Fruit fly (Drosophila melanogaster) whole organism, embryonic: ENCODE results near the gene CG14868.

Experiments
- Bdp1 ChIP-seq: fragments of 200-800 bp; sonication (Bioruptor generic); optimal IDR thresholded peaks from 3 replicates; lab custom pipeline; 2016; ENCODE audit warnings: missing biosample characterization, missing genetic modification characterization
- CG10209 ChIP-seq: fragments of 200-800 bp; sonication (Bioruptor generic); optimal IDR thresholded peaks from 3 replicates; lab custom pipeline; 2017; ENCODE audit warnings: missing biosample characterization, mild to moderate bottlenecking, missing genetic modification characterization, missing genetic modification reagents
- CG11247 ChIP-seq: fragments of 200-800 bp; sonication (Bioruptor generic); IDR thresholded peaks from 2 replicates; pipeline ENCODE4 v1.3.6; 2022; ENCODE audit warnings: missing biosample characterization, missing genetic modification characterization
- CG12071 ChIP-seq: fragments of 200-800 bp; sonication (Bioruptor generic); optimal IDR thresholded peaks from 3 replicates; lab custom pipeline; 2018; ENCODE audit warnings: missing biosample characterization, mild to moderate bottlenecking, missing genetic modification characterization
- CG12155 ChIP-seq: fragments of 200-800 bp; sonication (Bioruptor generic); optimal IDR thresholded peaks from 3 replicates; lab custom pipeline; 2016; ENCODE audit warnings: missing biosample characterization, missing genetic modification characterization
- CG15514 ChIP-seq: fragments of 200-800 bp; sonication (Bioruptor generic); optimal IDR thresholded peaks from 3 replicates; lab custom pipeline; 2017; ENCODE audit warnings: missing biosample characterization, missing genetic modification characterization, mild to moderate bottlenecking, moderate library complexity, missing genetic modification reagents
- CG1602 ChIP-seq: fragments of 200-800 bp; sonication (Bioruptor generic); optimal IDR thresholded peaks from 3 replicates; lab custom pipeline; 2016; ENCODE audit warnings: missing biosample characterization, missing genetic modification characterization
- CG16779 ChIP-seq: fragments of 200-800 bp; sonication (Bioruptor generic); IDR thresholded peaks from 2 replicates; pipeline ENCODE4 v1.3.6; 2022; ENCODE audit warnings: missing biosample characterization, missing genetic modification characterization
- CG17829 ChIP-seq: fragments of 200-800 bp; optimal IDR thresholded peaks from 2 replicates; lab custom pipeline; 2019; ENCODE audit warnings: missing biosample characterization, mild to moderate bottlenecking, missing genetic modification characterization, moderate library complexity
- CG2120 ChIP-seq: fragments of 200-800 bp; sonication (Bioruptor generic); optimal IDR thresholded peaks from 3 replicates; lab custom pipeline; 2016; ENCODE audit warnings: missing biosample characterization, missing genetic modification characterization
- CG3065 ChIP-seq: fragments of 200-800 bp; sonication (Bioruptor generic); optimal IDR thresholded peaks from 2 replicates; lab custom pipeline; 2016; ENCODE audit warnings: missing biosample characterization, missing genetic modification characterization
- CG3281 ChIP-seq: fragments of 200-800 bp; sonication (Bioruptor generic); optimal IDR thresholded peaks from 3 replicates; lab custom pipeline; 2017; ENCODE audit warnings: missing biosample characterization, mild to moderate bottlenecking, missing genetic modification characterization
- CG3847 ChIP-seq: fragments of 200-800 bp; sonication (Bioruptor generic); IDR thresholded peaks from 2 replicates; pipeline ENCODE4 v1.3.6; 2022; ENCODE audit warnings: missing biosample characterization, missing genetic modification characterization
- CG6813 ChIP-seq: fragments of 200-800 bp; sonication (Bioruptor generic); optimal IDR thresholded peaks from 2 replicates; lab custom pipeline; 2017; ENCODE audit warnings: missing biosample characterization, missing genetic modification characterization, mild to moderate bottlenecking, moderate library complexity, missing genetic modification reagents
- CG7963 ChIP-seq: fragments of 200-800 bp; sonication (Bioruptor generic); IDR thresholded peaks from 3 replicates; pipeline ENCODE4 v1.3.6; 2022; ENCODE audit warnings: missing biosample characterization, missing genetic modification characterization; ENCODE audit not compliant: partially characterized antibody
- CG7987 ChIP-seq: fragments of 200-800 bp; sonication (Bioruptor generic); optimal IDR thresholded peaks from 2 replicates; lab custom pipeline; 2018; ENCODE audit warnings: missing biosample characterization, mild to moderate bottlenecking, missing genetic modification characterization, moderate library complexity
- CG8281 ChIP-seq: fragments of 200-800 bp; sonication (Bioruptor generic); optimal IDR thresholded peaks from 2 replicates; lab custom pipeline; 2018; ENCODE audit warnings: missing biosample characterization, mild to moderate bottlenecking, missing genetic modification characterization, moderate library complexity
- CG8359 ChIP-seq: fragments of 200-800 bp; sonication (Bioruptor generic); optimal IDR thresholded peaks from 2 replicates; lab custom pipeline; 2017; ENCODE audit warnings: missing biosample characterization, mild to moderate bottlenecking, missing genetic modification characterization, borderline replicate concordance
- CG9437 ChIP-seq: fragments of 200-800 bp; sonication (Bioruptor generic); optimal IDR thresholded peaks from 2 replicates; lab custom pipeline; 2018; ENCODE audit warnings: missing biosample characterization, mild to moderate bottlenecking, missing genetic modification characterization
- D19B ChIP-seq: fragments of 200-800 bp; sonication (Bioruptor generic); optimal IDR thresholded peaks from 2 replicates; lab custom pipeline; 2017; ENCODE audit warnings: missing biosample characterization, mild to moderate bottlenecking, missing genetic modification characterization
- E2f1 ChIP-seq: fragments of 200-800 bp; sonication (Bioruptor generic); IDR thresholded peaks from 2 replicates; pipeline ENCODE4 v1.3.6; 2022; ENCODE audit warnings: missing biosample characterization, missing genetic modification characterization
- E2f2 ChIP-seq: fragments of 200-800 bp; sonication (Bioruptor generic); IDR thresholded peaks from 2 replicates; pipeline ENCODE4 v1.3.6; 2022; ENCODE audit warnings: missing biosample characterization, missing genetic modification characterization
- ERR ChIP-seq: fragments of 200-800 bp; sonication (Bioruptor generic); optimal IDR thresholded peaks from 2 replicates; lab custom pipeline; 2016; ENCODE audit warnings: missing biosample characterization, missing genetic modification characterization
- Ets65A ChIP-seq: fragments of 200-800 bp; sonication (Bioruptor generic); peaks from one replicate; lab custom pipeline; 2016; ENCODE audit warnings: missing biosample characterization, missing genetic modification characterization
- Fer2 ChIP-seq: fragments of 200-800 bp; sonication (Bioruptor generic); optimal IDR thresholded peaks from 2 replicates; lab custom pipeline; 2018; ENCODE audit warnings: missing biosample characterization, mild to moderate bottlenecking, missing genetic modification characterization, moderate library complexity
- Gsc ChIP-seq: fragments of 200-800 bp; sonication (Bioruptor generic); IDR thresholded peaks from 2 replicates; pipeline ENCODE4 v1.3.6; 2022; ENCODE audit warnings: missing biosample characterization, missing genetic modification characterization
- H15 ChIP-seq: fragments of 200-800 bp; sonication (Bioruptor generic); IDR thresholded peaks from 3 replicates; pipeline ENCODE4 v1.3.6; 2022; ENCODE audit warnings: missing biosample characterization, missing genetic modification characterization
- HLH54F ChIP-seq: fragments of 200-800 bp; sonication (Bioruptor generic); optimal IDR thresholded peaks from 3 replicates; lab custom pipeline; 2016; ENCODE audit warnings: missing biosample characterization, missing genetic modification characterization
- Jarid2 ChIP-seq: fragments of 200-800 bp; sonication (Bioruptor generic); optimal IDR thresholded peaks from 3 replicates; lab custom pipeline; 2017; ENCODE audit warnings: mild to moderate bottlenecking, missing biosample characterization, missing genetic modification reagents, missing genetic modification characterization
- Mad ChIP-seq: fragments of 200-800 bp; sonication (Bioruptor generic); optimal IDR thresholded peaks from 2 replicates; lab custom pipeline; 2016; ENCODE audit warnings: missing biosample characterization, missing genetic modification characterization
- PHDP ChIP-seq: fragments of 200-800 bp; sonication (Bioruptor generic); optimal IDR thresholded peaks from 3 replicates; lab custom pipeline; 2018; ENCODE audit warnings: missing biosample characterization, mild to moderate bottlenecking, missing genetic modification characterization, moderate library complexity
- amos ChIP-seq: fragments of 200-800 bp; sonication (Bioruptor generic); IDR thresholded peaks from 2 replicates; pipeline ENCODE4 v1.3.6; 2022; ENCODE audit warnings: missing biosample characterization, missing genetic modification characterization; ENCODE audit not compliant: partially characterized antibody
- bowl ChIP-seq: fragments of 200-800 bp; sonication (Bioruptor generic); IDR thresholded peaks from 2 replicates; pipeline ENCODE4 v1.3.6; 2022; ENCODE audit warnings: missing biosample characterization, missing genetic modification characterization
- chinmo ChIP-seq: fragments of 200-800 bp; sonication (Bioruptor generic); IDR thresholded peaks from 4 replicates; pipeline ENCODE4 v1.3.6; 2022; ENCODE audit warnings: missing biosample characterization, missing genetic modification characterization; ENCODE audit not compliant: partially characterized antibody
- chm ChIP-seq: fragments of 200-800 bp; sonication (Bioruptor generic); IDR thresholded peaks from 2 replicates; pipeline ENCODE4 v1.3.6; 2022; ENCODE audit warnings: missing biosample characterization, missing genetic modification characterization
- crp ChIP-seq, 2 experiments: fragments of 200-800 bp; sonication (Bioruptor generic); optimal IDR thresholded peaks; 2 replicates in 1 of 2; 3 replicates in 1 of 2; lab custom pipeline; 2017; ENCODE audit warnings: missing biosample characterization in 2 of 2, missing genetic modification characterization in 2 of 2, mild to moderate bottlenecking in 1 of 2, moderate library complexity in 1 of 2
- fd102C ChIP-seq: fragments of 200-800 bp; sonication (Bioruptor generic); optimal IDR thresholded peaks from 2 replicates; lab custom pipeline; 2018; ENCODE audit warnings: missing biosample characterization, mild to moderate bottlenecking, missing genetic modification characterization, moderate library complexity
- h ChIP-seq: fragments of >200 bp; optimal IDR thresholded peaks from 2 replicates; lab custom pipeline; 2017
- hbn ChIP-seq: fragments of 200-800 bp; sonication (Bioruptor generic); IDR thresholded peaks from 2 replicates; pipeline ENCODE4 v1.3.6; 2022; ENCODE audit warnings: missing biosample characterization, missing genetic modification characterization; ENCODE audit not compliant: partially characterized antibody
- lab ChIP-seq: fragments of 200-800 bp; sonication (Bioruptor generic); optimal IDR thresholded peaks from 3 replicates; lab custom pipeline; 2017; ENCODE audit warnings: missing biosample characterization, missing genetic modification characterization, mild to moderate bottlenecking, moderate library complexity, missing genetic modification reagents
- lola ChIP-seq, 3 experiments: fragments of >200 bp in 2 of 3; fragments of 200-800 bp in 1 of 3; sonication (Bioruptor generic) in 1 of 3; optimal IDR thresholded peaks; 2 replicates each; lab custom pipeline; 2017 to 2019; ENCODE audit warnings: missing biosample characterization in 3 of 3, missing genetic modification characterization in 3 of 3, mild to moderate bottlenecking in 1 of 3, moderate library complexity in 1 of 3
- lov ChIP-seq, 2 experiments: fragments of 200-800 bp in 1 of 2; fragments of >200 bp in 1 of 2; sonication (Bioruptor generic) in 1 of 2; IDR thresholded peaks in 1 of 2; optimal IDR thresholded peaks in 1 of 2; 2 replicates in 1 of 2; 3 replicates in 1 of 2; pipeline versions ENCODE4 v1.3.6 to Lab custom; 2017 to 2022; ENCODE audit warnings: missing biosample characterization in 1 of 2, missing genetic modification characterization in 1 of 2
- psq ChIP-seq: fragments of 200-800 bp; sonication (Bioruptor generic); optimal IDR thresholded peaks from 2 replicates; lab custom pipeline; 2017; ENCODE audit warnings: missing biosample characterization, missing genetic modification characterization
- pum ChIP-seq: fragments of 200-800 bp; sonication (Bioruptor generic); optimal IDR thresholded peaks from 2 replicates; lab custom pipeline; 2016; ENCODE audit warnings: missing biosample characterization, missing genetic modification characterization
- row ChIP-seq: fragments of 200-800 bp; sonication (Bioruptor generic); IDR thresholded peaks from 3 replicates; pipeline ENCODE4 v1.3.6; 2022; ENCODE audit warnings: missing biosample characterization, missing genetic modification characterization
- run ChIP-seq: fragments of 200-800 bp; sonication (Bioruptor generic); optimal IDR thresholded peaks from 3 replicates; lab custom pipeline; 2018; ENCODE audit warnings: missing biosample characterization, mild to moderate bottlenecking, missing genetic modification characterization
- zen2 ChIP-seq: fragments of 200-800 bp; sonication (Bioruptor generic); IDR thresholded peaks from 3 replicates; pipeline ENCODE4 v1.3.6; 2022; ENCODE audit warnings: missing biosample characterization, missing genetic modification characterization; ENCODE audit not compliant: partially characterized antibody

Gene CG14868

DNA sequence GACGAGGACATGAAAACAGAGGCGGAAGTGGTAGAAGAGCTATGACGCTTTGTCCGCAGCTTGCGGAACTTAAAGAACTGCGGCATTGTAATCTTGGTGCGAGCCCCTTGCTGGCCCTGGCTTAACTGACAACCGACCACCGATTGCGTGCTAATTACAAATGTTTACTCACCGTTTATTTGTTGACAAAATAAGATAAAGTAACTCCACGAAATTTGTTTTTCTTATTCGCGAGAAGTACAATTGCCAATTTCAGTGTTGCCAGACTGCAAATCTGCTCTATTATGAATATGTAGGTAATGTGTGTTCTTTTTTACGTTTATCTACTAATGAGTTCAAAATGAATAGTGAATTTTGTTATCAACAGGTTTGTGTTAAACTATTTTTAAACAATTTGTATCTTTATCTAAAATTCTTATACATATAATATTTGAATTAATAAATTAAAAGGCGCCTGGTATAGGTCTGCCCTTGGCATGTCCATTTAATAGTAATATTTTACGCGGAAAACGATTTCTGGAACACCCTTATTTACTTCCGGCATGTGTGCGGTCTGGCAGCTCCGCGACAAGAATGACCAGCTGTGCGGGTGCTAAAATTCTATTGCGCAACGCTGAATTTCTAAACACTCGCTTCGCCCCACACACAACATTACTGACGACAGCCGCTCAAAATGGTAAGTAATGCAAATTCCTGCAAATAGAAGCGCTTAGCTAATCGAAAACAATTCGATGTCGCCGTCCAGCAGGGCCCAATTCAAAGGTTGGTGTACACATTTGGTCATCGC is 12.9 kb downstream of the CG14868 start, which contains the start of the genes Atg4b and Hibch (continued):
- TF ChIP-seq H15 (GFP tag; lab: Robert Waterston, UW) (peak; percentile 73; the same call in 2 of the 3 replicates), HLH54F (GFP tag; lab: Kevin White, UChicago) (peak; percentile 40), fd102C (GFP tag; lab: Kevin White, UChicago) (no peak), CG10209 (GFP tag; lab: Kevin White, UChicago) (peak; percentile 85), psq (GFP tag; lab: Kevin White, UChicago) (peak; percentile 20), CG8281 (no peak), chm (GFP tag; lab: Robert Waterston, UW) (0 out of 2 replicates have a peak, but pooled peaks have one; percentile 42), zen2 (no peak), Bdp1 (GFP tag; lab: Kevin White, UChicago) (peak; percentile 26), CG1602 (GFP tag; lab: Kevin White, UChicago) (peak; percentile 82), CG2120 (peak; percentile 77), h (lab: Kevin White, UChicago) (no peak), CG8359 (GFP tag; lab: Kevin White, UChicago) (peak; percentile 52), bowl (GFP tag; lab: Robert Waterston, UW) (no peak), lola (GFP tag; optimal IDR thresholded peaks at IDR 0.05; lab: Kevin White, UChicago) (peak in 1 of 3 experiments; percentile 86), CG3065 (GFP tag; lab: Kevin White, UChicago) (peak; percentile 53), CG9437 (GFP tag; lab: Kevin White, UChicago) (peak; percentile 72), CG15514 (peak; percentile 84), PHDP (peak; percentile 82), CG17829 (peak; percentile 91), CG3281 (GFP tag; lab: Kevin White, UChicago) (peak; percentile 88), Fer2 (peak; percentile 86), CG16779 (GFP tag; lab: Robert Waterston, UW) (0 out of 2 replicates have a peak, but pooled peaks have one; percentile 27), run (tag; lab: Kevin White, UChicago) (no peak), Jarid2 (GFP tag; lab: Kevin White, UChicago) (no peak), CG12155 (GFP tag; lab: Kevin White, UChicago) (peak; percentile 82)

DNA sequence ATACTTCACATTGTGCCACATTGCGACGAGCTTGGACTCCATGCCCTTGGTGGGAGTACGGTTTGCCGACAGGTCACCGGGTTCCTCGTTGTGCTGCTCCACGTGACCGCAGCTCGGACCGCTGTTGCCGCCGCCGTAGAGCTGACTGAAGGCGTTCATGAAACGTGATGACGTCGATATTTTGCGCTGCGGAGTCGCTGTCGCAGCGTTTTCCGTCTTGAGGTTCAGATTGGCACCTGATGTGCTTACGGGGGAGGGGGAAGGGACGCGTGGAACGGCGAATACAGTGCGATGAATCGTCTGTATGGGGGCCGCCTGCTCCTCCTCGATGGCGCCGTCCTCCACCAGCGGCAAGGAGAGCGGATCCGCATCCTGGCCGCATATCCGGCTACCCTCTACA is 13.6 kb downstream of the CG14868 start:
- TF ChIP-seq amos (GFP tag; lab: Robert Waterston, UW) (0 out of 2 replicates have a peak, but pooled peaks have one; percentile 5), lov (optimal IDR thresholded peaks at IDR 0.05; lab: Kevin White, UChicago) (no peak), lov (GFP tag; IDR thresholded peaks at IDR 0.05; lab: Robert Waterston, UW) (0 out of 3 replicates have a peak, but pooled peaks have one; percentile 22), CG3847 (no peak)

DNA sequence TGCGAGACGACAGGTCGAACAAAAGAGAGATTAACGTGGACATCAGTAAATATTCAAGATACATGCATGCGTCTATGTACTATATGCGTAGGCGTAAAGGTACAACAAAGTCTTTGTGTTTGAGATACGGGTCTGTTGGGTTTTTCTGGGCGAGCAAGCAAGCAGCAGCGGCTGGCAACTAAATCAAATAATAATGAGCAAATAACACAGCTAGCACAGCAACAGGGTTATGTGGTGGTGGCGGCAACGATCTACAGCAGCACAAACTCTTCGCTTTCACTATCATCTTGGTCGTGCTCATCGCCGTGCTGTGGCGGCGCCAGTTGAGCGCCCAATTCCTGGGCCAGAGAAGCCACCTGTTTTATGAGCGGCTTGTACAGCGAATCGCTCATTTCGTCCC is 15.7 kb downstream of the CG14868 start:
- peak; percentile 44 for TF ChIP-seq CG6813 (GFP tag; lab: Kevin White, UChicago)
- TF ChIP-seq Gsc = no peak
- no peak for TF ChIP-seq chinmo (GFP tag; lab: Robert Waterston, UW)
- no peak for TF ChIP-seq Ets65A (GFP tag; lab: Kevin White, UChicago)
- no peak for TF ChIP-seq E2f1 (GFP tag; lab: Robert Waterston, UW)
- no peak for TF ChIP-seq crp (GFP tag; optimal IDR thresholded peaks at IDR 0.05; lab: Kevin White, UChicago)
- no peak for TF ChIP-seq CG7987 (GFP tag; lab: Kevin White, UChicago)
- TF ChIP-seq CG7963 (GFP tag; lab: Robert Waterston, UW) = no peak
- TF ChIP-seq pum (GFP tag; lab: Kevin White, UChicago) = no peak
- no peak for TF ChIP-seq Mad (GFP tag; lab: Kevin White, UChicago)
- TF ChIP-seq CG12071 (GFP tag; lab: Kevin White, UChicago) = peak; percentile 27
- peak; percentile 48 for TF ChIP-seq lab
- TF ChIP-seq hbn (GFP tag; lab: Robert Waterston, UW) = no peak
- TF ChIP-seq E2f2 (GFP tag; lab: Robert Waterston, UW) = no peak
- no peak for TF ChIP-seq ERR (GFP tag; lab: Kevin White, UChicago)
- no peak for TF ChIP-seq row
- no peak for TF ChIP-seq CG11247 (GFP tag; lab: Robert Waterston, UW)
- TF ChIP-seq D19B (GFP tag; lab: Kevin White, UChicago) = no peak
